Fruit fly (Drosophila melanogaster): ENCODE results near the gene Hs2st.

Gene Hs2st

dm6 chr2L:19463405-19463804 lies 18.9 kb upstream of the Hs2st start:
- TF ChIP-seq Crg-1 (GFP tag; optimal IDR thresholded peaks at IDR 0.05) (no peak), CG5204 (GFP tag; optimal IDR thresholded peaks at IDR 0.05) (peak; percentile 25), Clk (GFP tag; optimal IDR thresholded peaks at IDR 0.05) (no peak), bab1 (GFP tag; optimal IDR thresholded peaks at IDR 0.05) (no peak)

- TF ChIP-seq CG7101 (tag; optimal IDR thresholded peaks at IDR 0.05) (no peak), toe (GFP tag; optimal IDR thresholded peaks at IDR 0.05) (no peak), CG14711 (tag; optimal IDR thresholded peaks at IDR 0.05) (no peak), tj (GFP tag; optimal IDR thresholded peaks at IDR 0.05) (peak; percentile 18)
These were observed 18.3 kb upstream of the Hs2st start for dm6 chr2L:19462898-19463297.

dm6 chr2L:19459404-19459803 lies 14.9 kb upstream of the Hs2st start:
- TF ChIP-seq CG11617 (GFP tag; optimal IDR thresholded peaks at IDR 0.05) (no peak), tj (GFP tag; optimal IDR thresholded peaks at IDR 0.05) (no peak), cnc (optimal IDR thresholded peaks at IDR 0.05) (no peak), CG5204 (GFP tag; optimal IDR thresholded peaks at IDR 0.05) (no peak), CG12768 (GFP tag; optimal IDR thresholded peaks at IDR 0.05) (no peak), CG33017 (tag; optimal IDR thresholded peaks at IDR 0.05) (no peak), toe (GFP tag; optimal IDR thresholded peaks at IDR 0.05) (no peak), Hr96 (GFP tag; optimal IDR thresholded peaks at IDR 0.05) (no peak), kay (GFP tag; ENCODE audit: borderline replicate concordance) (no peak), cic (GFP tag; optimal IDR thresholded peaks at IDR 0.05) (no peak), CG14711 (tag; optimal IDR thresholded peaks at IDR 0.05) (no peak), ovo (GFP tag; optimal IDR thresholded peaks at IDR 0.05) (no peak), CG7101 (tag; optimal IDR thresholded peaks at IDR 0.05) (no peak), Mnt (GFP tag; optimal IDR thresholded peaks at IDR 0.05) (no peak), Crg-1 (GFP tag; optimal IDR thresholded peaks at IDR 0.05) (no peak), bab1 (GFP tag; optimal IDR thresholded peaks at IDR 0.05) (no peak), CG1620 (GFP tag; optimal IDR thresholded peaks at IDR 0.05) (no peak), Clk (GFP tag; optimal IDR thresholded peaks at IDR 0.05) (no peak), pad (GFP tag; optimal IDR thresholded peaks at IDR 0.05) (no peak), CG7045 (GFP tag; optimal IDR thresholded peaks at IDR 0.05) (no peak)

dm6 chr2L:19457890-19458580 lies 13.5 kb upstream of the Hs2st start:
- TF ChIP-seq CG5204 (GFP tag; optimal IDR thresholded peaks at IDR 0.05) (no peak), cic (GFP tag; optimal IDR thresholded peaks at IDR 0.05) (no peak), ovo (GFP tag; optimal IDR thresholded peaks at IDR 0.05) (no peak), Hr96 (GFP tag; optimal IDR thresholded peaks at IDR 0.05) (no peak), kay (GFP tag; ENCODE audit: borderline replicate concordance) (no peak), CG1620 (GFP tag; optimal IDR thresholded peaks at IDR 0.05) (no peak), Clk (GFP tag; optimal IDR thresholded peaks at IDR 0.05) (no peak), cnc (optimal IDR thresholded peaks at IDR 0.05) (no peak), CG33017 (tag; optimal IDR thresholded peaks at IDR 0.05) (no peak), CG14711 (tag; optimal IDR thresholded peaks at IDR 0.05) (no peak), Mnt (GFP tag; optimal IDR thresholded peaks at IDR 0.05) (no peak), CG12768 (GFP tag; optimal IDR thresholded peaks at IDR 0.05) (no peak), CG7101 (tag; optimal IDR thresholded peaks at IDR 0.05) (no peak), toe (GFP tag; optimal IDR thresholded peaks at IDR 0.05) (no peak), Crg-1 (GFP tag; optimal IDR thresholded peaks at IDR 0.05) (no peak), tj (GFP tag; optimal IDR thresholded peaks at IDR 0.05) (no peak), pad (GFP tag; optimal IDR thresholded peaks at IDR 0.05) (no peak), CG7045 (GFP tag; optimal IDR thresholded peaks at IDR 0.05) (no peak)

dm6 chr2L:19455723-19456122 lies 11.2 kb upstream of the Hs2st start:
- TF ChIP-seq cic (GFP tag; optimal IDR thresholded peaks at IDR 0.05) (no peak), CG33017 (tag; optimal IDR thresholded peaks at IDR 0.05) (no peak), CG5204 (GFP tag; optimal IDR thresholded peaks at IDR 0.05) (no peak), bab1 (GFP tag; optimal IDR thresholded peaks at IDR 0.05) (no peak), CG7045 (GFP tag; optimal IDR thresholded peaks at IDR 0.05) (no peak), Crg-1 (GFP tag; optimal IDR thresholded peaks at IDR 0.05) (no peak), kay (GFP tag; ENCODE audit: borderline replicate concordance) (no peak), pad (GFP tag; optimal IDR thresholded peaks at IDR 0.05) (no peak), CG12768 (GFP tag; optimal IDR thresholded peaks at IDR 0.05) (no peak), CG11617 (GFP tag; optimal IDR thresholded peaks at IDR 0.05) (no peak), CG14711 (tag; optimal IDR thresholded peaks at IDR 0.05) (no peak), Mnt (GFP tag; optimal IDR thresholded peaks at IDR 0.05) (no peak), tj (GFP tag; optimal IDR thresholded peaks at IDR 0.05) (no peak), CG1620 (GFP tag; optimal IDR thresholded peaks at IDR 0.05) (no peak)

- TF ChIP-seq CG7045 (GFP tag; optimal IDR thresholded peaks at IDR 0.05) (no peak), cic (GFP tag; optimal IDR thresholded peaks at IDR 0.05) (no peak), pad (GFP tag; optimal IDR thresholded peaks at IDR 0.05) (no peak), CG11617 (GFP tag; optimal IDR thresholded peaks at IDR 0.05) (no peak), toe (GFP tag; optimal IDR thresholded peaks at IDR 0.05) (no peak), tj (GFP tag; optimal IDR thresholded peaks at IDR 0.05) (peak; percentile 17), CG12768 (GFP tag; optimal IDR thresholded peaks at IDR 0.05) (no peak), Crg-1 (GFP tag; optimal IDR thresholded peaks at IDR 0.05) (no peak), CG14711 (tag; optimal IDR thresholded peaks at IDR 0.05) (no peak), CG1620 (GFP tag; optimal IDR thresholded peaks at IDR 0.05) (no peak), ovo (GFP tag; optimal IDR thresholded peaks at IDR 0.05) (no peak), Clk (GFP tag; optimal IDR thresholded peaks at IDR 0.05) (no peak), Hr96 (GFP tag; optimal IDR thresholded peaks at IDR 0.05) (no peak), cnc (optimal IDR thresholded peaks at IDR 0.05) (no peak), Mnt (GFP tag; optimal IDR thresholded peaks at IDR 0.05) (peak; percentile 6), CG7101 (tag; optimal IDR thresholded peaks at IDR 0.05) (no peak)
These were observed 10.7 kb upstream of the Hs2st start for dm6 chr2L:19455209-19455608.

All from whole organism, adult.